Worm (Caenorhabditis elegans) whole organism, L1 larva: ENCODE results near the gene hmg-12.

Experiments
- ces-1 ChIP-seq: fragments of 150-350 bp; optimal IDR thresholded peaks from 2 replicates; lab custom pipeline; 2014; ENCODE audit warnings: missing biosample characterization, missing genetic modification reagents, missing genetic modification characterization
- efl-1 ChIP-seq, 4 experiments: fragments of 150-350 bp; optimal IDR thresholded peaks in 3 of 4; peaks in 1 of 4; 1 replicate in 1 of 4; 2 replicates in 3 of 4; lab custom pipeline; 2014; ENCODE audit warnings: missing biosample characterization in 2 of 4, missing genetic modification characterization in 2 of 4, missing genetic modification reagents in 2 of 4
- lsy-2 ChIP-seq, 2 experiments: fragments of 150-350 bp; optimal IDR thresholded peaks; 2 replicates each; lab custom pipeline; 2014; ENCODE audit warnings: missing biosample characterization in 2 of 2, missing genetic modification characterization in 2 of 2
- nhr-71 ChIP-seq: sonication (generic microtip); optimal IDR thresholded peaks from 2 replicates; lab custom pipeline; 2016; ENCODE audit warnings: mild to moderate bottlenecking, missing genetic modification characterization, moderate library complexity, missing compliant biosample characterization
- snu-23 ChIP-seq: sonication (generic microtip); optimal IDR thresholded peaks from 2 replicates; lab custom pipeline; 2016; ENCODE audit warnings: missing genetic modification characterization, missing compliant biosample characterization
- sox-4 ChIP-seq: sonication (generic microtip); optimal IDR thresholded peaks from 2 replicates; lab custom pipeline; 2016; ENCODE audit warnings: missing genetic modification characterization, missing compliant biosample characterization

hmg-12 gene

DNA sequence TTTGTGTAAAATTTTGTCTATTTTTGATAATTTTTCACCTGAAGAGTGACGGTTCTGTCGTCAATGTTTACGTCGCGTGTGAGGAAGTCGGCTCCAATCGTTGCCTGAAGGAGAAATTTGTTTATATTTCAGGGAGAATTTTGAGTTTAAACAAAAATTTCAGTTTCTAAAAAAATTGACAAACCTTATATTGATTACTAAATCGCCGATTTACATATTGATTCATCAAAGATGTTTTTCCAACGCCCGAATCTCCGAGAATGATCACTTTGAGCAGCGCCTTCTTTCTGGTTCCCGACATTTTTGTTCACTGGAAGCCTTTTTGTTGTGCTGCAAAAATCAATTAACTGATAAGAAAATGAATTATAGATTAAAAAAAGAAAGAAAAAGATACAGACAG lies 50.3 kb downstream of the hmg-12 start, which contains the start of gene rab-7 (continued):
- TF ChIP-seq ces-1 (GFP tag; lab: Kevin White, UChicago) (no peak), lsy-2 (tag; optimal IDR thresholded peaks at IDR 0.05; lab: Kevin White, UChicago) (peak in 1 of 2 experiments; percentile 2), snu-23 (no peak), nhr-71 (tag; lab: Kevin White, UChicago) (peak; percentile 32), sox-4 (tag; lab: Kevin White, UChicago) (no peak), efl-1 (optimal IDR thresholded peaks at IDR 0.05; lab: Kevin White, UChicago) (no peak), efl-1 (GFP tag; optimal IDR thresholded peaks at IDR 0.05 in 1 of 2; lab: Kevin White, UChicago) (peak in 1 of 2 experiments; percentile 92)
